Worm (Caenorhabditis elegans) whole organism, L2 larva: Measurements from ENCODE around the gene F07C6.4.

Source experiments
- C34F6.9 ChIP-seq: fragments of 150-350 bp; optimal IDR thresholded peaks from 2 replicates; lab custom pipeline; 2014; ENCODE audit warnings: missing biosample characterization, missing genetic modification characterization
- F13H6.1 ChIP-seq: sonication (generic microtip); optimal IDR thresholded peaks from 2 replicates; lab custom pipeline; 2016; ENCODE audit warnings: missing genetic modification characterization, missing compliant biosample characterization
- R02D3.7 ChIP-seq: fragments of 150-350 bp; optimal IDR thresholded peaks from 2 replicates; lab custom pipeline; 2014; ENCODE audit warnings: missing biosample characterization, missing genetic modification characterization
- ZK546.5 ChIP-seq: sonication (generic microtip); optimal IDR thresholded peaks from 2 replicates; lab custom pipeline; 2017; ENCODE audit warnings: missing biosample characterization, missing genetic modification characterization
- alr-1 ChIP-seq: fragments of 150-350 bp; optimal IDR thresholded peaks from 2 replicates; lab custom pipeline; 2014; ENCODE audit warnings: missing biosample characterization, missing genetic modification characterization
- ceh-16 ChIP-seq: fragments of 150-350 bp; optimal IDR thresholded peaks from 2 replicates; lab custom pipeline; 2014; ENCODE audit warnings: missing biosample characterization, missing genetic modification characterization
- crh-2 ChIP-seq: sonication (generic microtip); optimal IDR thresholded peaks from 2 replicates; lab custom pipeline; 2017; ENCODE audit warnings: missing biosample characterization, missing genetic modification characterization
- dmd-4 ChIP-seq: sonication (generic microtip); optimal IDR thresholded peaks from 2 replicates; lab custom pipeline; 2017; ENCODE audit warnings: missing biosample characterization, missing genetic modification characterization
- egl-27 ChIP-seq: sonication (generic microtip); optimal IDR thresholded peaks from 3 replicates; lab custom pipeline; 2017; ENCODE audit warnings: missing biosample characterization, missing genetic modification reagents, missing genetic modification characterization
- elt-1 ChIP-seq: fragments of 150-350 bp; optimal IDR thresholded peaks from 2 replicates; lab custom pipeline; 2014; ENCODE audit warnings: missing biosample characterization, missing genetic modification characterization
- elt-3 ChIP-seq: sonication (generic microtip); optimal IDR thresholded peaks from 2 replicates; lab custom pipeline; 2017; ENCODE audit warnings: missing biosample characterization, missing genetic modification characterization
- fos-1 ChIP-seq: fragments of 150-350 bp; optimal IDR thresholded peaks from 2 replicates; lab custom pipeline; 2014; ENCODE audit warnings: missing biosample characterization, missing genetic modification characterization
- gmeb-1 ChIP-seq: fragments of 150-350 bp; optimal IDR thresholded peaks from 2 replicates; lab custom pipeline; 2014; ENCODE audit warnings: missing biosample characterization, missing genetic modification characterization
- lin-13 ChIP-seq: fragments of 150-350 bp; optimal IDR thresholded peaks from 2 replicates; lab custom pipeline; 2014; ENCODE audit warnings: missing biosample characterization, missing genetic modification reagents, missing genetic modification characterization
- lin-39 ChIP-seq: fragments of 150-350 bp; optimal IDR thresholded peaks from 2 replicates; lab custom pipeline; 2014; ENCODE audit warnings: missing biosample characterization, missing genetic modification reagents, missing genetic modification characterization
- lsy-2 ChIP-seq, 2 experiments: fragments of 150-350 bp in 1 of 2; sonication (generic microtip) in 1 of 2; optimal IDR thresholded peaks; 2 replicates each; lab custom pipeline; 2014 to 2017; ENCODE audit warnings: missing biosample characterization in 2 of 2, missing genetic modification characterization in 2 of 2
- mab-5 ChIP-seq: fragments of 150-350 bp; optimal IDR thresholded peaks from 2 replicates; lab custom pipeline; 2014; ENCODE audit warnings: missing biosample characterization, missing genetic modification characterization
- mbf-1 ChIP-seq: sonication (generic microtip); optimal IDR thresholded peaks from 2 replicates; lab custom pipeline; 2017; ENCODE audit warnings: missing biosample characterization, missing genetic modification characterization
- nhr-11 ChIP-seq: fragments of 150-350 bp; optimal IDR thresholded peaks from 2 replicates; lab custom pipeline; 2014; ENCODE audit warnings: missing biosample characterization, missing genetic modification characterization
- nhr-129 ChIP-seq: fragments of 150-350 bp; optimal IDR thresholded peaks from 2 replicates; lab custom pipeline; 2014; ENCODE audit warnings: missing biosample characterization, missing genetic modification characterization
- nhr-23 ChIP-seq: fragments of 150-350 bp; optimal IDR thresholded peaks from 2 replicates; lab custom pipeline; 2014; ENCODE audit warnings: missing biosample characterization, missing genetic modification reagents, missing genetic modification characterization
- nhr-237 ChIP-seq: fragments of 150-350 bp; optimal IDR thresholded peaks from 2 replicates; lab custom pipeline; 2014; ENCODE audit warnings: missing biosample characterization, missing genetic modification characterization
- nhr-25 ChIP-seq: fragments of 150-350 bp; sonication (generic microtip); optimal IDR thresholded peaks from 3 replicates; lab custom pipeline; 2014; ENCODE audit warnings: missing biosample characterization, missing genetic modification characterization
- nhr-6 ChIP-seq: fragments of 150-350 bp; optimal IDR thresholded peaks from 2 replicates; lab custom pipeline; 2014; ENCODE audit warnings: missing biosample characterization, missing genetic modification characterization
- skn-1 ChIP-seq: sonication (generic microtip); optimal IDR thresholded peaks from 2 replicates; lab custom pipeline; 2017; ENCODE audit warnings: missing biosample characterization, missing genetic modification characterization
- sma-3 ChIP-seq: sonication (generic microtip); optimal IDR thresholded peaks from 2 replicates; lab custom pipeline; 2016; ENCODE audit warnings: missing genetic modification reagents, missing genetic modification characterization, missing compliant biosample characterization
- sma-9 ChIP-seq, 2 experiments: fragments of 150-350 bp in 1 of 2; sonication (generic microtip) in 1 of 2; optimal IDR thresholded peaks; 2 replicates each; lab custom pipeline; 2014 to 2016; ENCODE audit warnings: missing genetic modification characterization in 2 of 2, mild to moderate bottlenecking in 1 of 2, missing biosample characterization in 1 of 2, missing compliant biosample characterization in 1 of 2, missing genetic modification reagents in 1 of 2, moderate library complexity in 1 of 2
- snpc-4 ChIP-seq: fragments of 150-350 bp; optimal IDR thresholded peaks from 2 replicates; lab custom pipeline; 2014; ENCODE audit warnings: missing biosample characterization, missing genetic modification characterization
- unc-39 ChIP-seq: fragments of 150-350 bp; optimal IDR thresholded peaks from 2 replicates; lab custom pipeline; 2014; ENCODE audit warnings: missing biosample characterization, missing genetic modification characterization
- unc-55 ChIP-seq: fragments of 150-350 bp; sonication (generic microtip); optimal IDR thresholded peaks from 3 replicates; lab custom pipeline; 2014; ENCODE audit warnings: missing biosample characterization, missing genetic modification reagents, missing genetic modification characterization
- unc-62 ChIP-seq: fragments of 150-350 bp; optimal IDR thresholded peaks from 2 replicates; lab custom pipeline; 2014; ENCODE audit warnings: missing biosample characterization, missing genetic modification reagents, missing genetic modification characterization
- zag-1 ChIP-seq: fragments of 150-350 bp; optimal IDR thresholded peaks from 2 replicates; lab custom pipeline; 2014; ENCODE audit warnings: missing biosample characterization, missing genetic modification characterization
- ztf-4 ChIP-seq: fragments of 150-350 bp; optimal IDR thresholded peaks from 2 replicates; lab custom pipeline; 2014; ENCODE audit warnings: missing biosample characterization, missing genetic modification characterization

F07C6.4 gene

ce11 chrIV:12849030-12849560 lies 43.4 kb downstream of the F07C6.4 start, which contains the start of gene srf-3:
Gene srf-3, plus strand, starts transcription at chrIV:12849510.
- TF ChIP-seq lsy-2 (tag; optimal IDR thresholded peaks at IDR 0.05; lab: Kevin White, UChicago) (peak in 1 of 2 experiments; percentile 2), crh-2 (tag; lab: Kevin White, UChicago) (peak; percentile 63), unc-55 (GFP tag; lab: Kevin White, UChicago) (peak; percentile 24), nhr-25 (tag; lab: Kevin White, UChicago) (peak; percentile 20), C34F6.9 (tag; lab: Kevin White, UChicago) (peak; percentile 34), elt-3 (tag; lab: Kevin White, UChicago) (no peak), ztf-4 (tag; lab: Kevin White, UChicago) (no peak), R02D3.7 (tag; lab: Kevin White, UChicago) (no peak), nhr-23 (no peak)

- peak; percentile 5 for TF ChIP-seq C34F6.9 (tag; lab: Kevin White, UChicago)
- TF ChIP-seq nhr-11 (tag; lab: Kevin White, UChicago), result no peak
- TF ChIP-seq gmeb-1 (tag; lab: Kevin White, UChicago), result peak; percentile 5
Measured at ce11 chrIV:12854372-12855114, 48.8 kb downstream of the F07C6.4 start.

ce11 chrIV:12855248-12855647 lies 49.5 kb downstream of the F07C6.4 start, which contains the start of gene nstp-5:
Gene nstp-5, plus strand, starts transcription at chrIV:12855548.
- TF ChIP-seq alr-1 (tag; lab: Kevin White, UChicago) (no peak), sma-3 (no peak), ZK546.5 (tag; lab: Kevin White, UChicago) (no peak), dmd-4 (tag; lab: Kevin White, UChicago) (no peak), skn-1 (no peak), unc-39 (tag; lab: Kevin White, UChicago) (no peak)

ce11 chrIV:12859797-12860196 lies 54.1 kb downstream of the F07C6.4 start, which contains the start of gene gcy-18:
Gene gcy-18, plus strand, starts transcription at chrIV:12860097.
- TF ChIP-seq F13H6.1 (no peak), mab-5 (tag; lab: Kevin White, UChicago) (no peak)

ce11 chrIV:12865884-12866283 lies 60.2 kb downstream of the F07C6.4 start, which contains the start of gene clec-186:
Gene clec-186, plus strand, starts transcription at chrIV:12866109.
- TF ChIP-seq sma-9 (GFP tag; optimal IDR thresholded peaks at IDR 0.05; lab: Kevin White, UChicago) (peak; percentile 54), sma-9 (tag; optimal IDR thresholded peaks at IDR 0.05; lab: Kevin White, UChicago) (no peak), fos-1 (tag; lab: Kevin White, UChicago) (peak; percentile 91), nhr-6 (no peak), crh-2 (tag; lab: Kevin White, UChicago) (peak; percentile 21), nhr-129 (tag; lab: Kevin White, UChicago) (no peak)

- no peak for TF ChIP-seq egl-27
- TF ChIP-seq dmd-4 (tag; lab: Kevin White, UChicago), result no peak
- TF ChIP-seq unc-62 (GFP tag; lab: Kevin White, UChicago), result no peak
- no peak for TF ChIP-seq snpc-4 (tag; lab: Kevin White, UChicago)
- TF ChIP-seq nhr-237 (tag; lab: Kevin White, UChicago), result no peak
- TF ChIP-seq R02D3.7 (tag; lab: Kevin White, UChicago), result no peak
- TF ChIP-seq unc-39 (tag; lab: Kevin White, UChicago), result no peak
- no peak for TF ChIP-seq unc-55 (GFP tag; lab: Kevin White, UChicago)
- TF ChIP-seq lsy-2 (tag; optimal IDR thresholded peaks at IDR 0.05; lab: Kevin White, UChicago), result no peak
- TF ChIP-seq F13H6.1, result no peak
- TF ChIP-seq alr-1 (tag; lab: Kevin White, UChicago), result no peak
- no peak for TF ChIP-seq lin-39 (tag; lab: Kevin White, UChicago)
- no peak for TF ChIP-seq nhr-129 (tag; lab: Kevin White, UChicago)
- no peak for TF ChIP-seq mbf-1 (tag; lab: Kevin White, UChicago)
- no peak for TF ChIP-seq zag-1 (tag; lab: Kevin White, UChicago)
- no peak for TF ChIP-seq elt-1 (tag; lab: Kevin White, UChicago)
- TF ChIP-seq fos-1 (tag; lab: Kevin White, UChicago), result no peak
- no peak for TF ChIP-seq ceh-16
- no peak for TF ChIP-seq lin-13 (GFP tag; lab: Kevin White, UChicago)
Measured at ce11 chrIV:12869383-12869782, 63.7 kb downstream of the F07C6.4 start.
